Fruit fly (Drosophila melanogaster) whole organism, embryonic: ENCODE results near the gene CG18233.

Experiments used
- Atf3 ChIP-seq: fragments of 200-800 bp; sonication (Bioruptor generic); optimal IDR thresholded peaks from 3 replicates; lab custom pipeline; 2016; ENCODE audit warnings: missing biosample characterization, missing genetic modification characterization
- CG10274 ChIP-seq: fragments of 200-800 bp; sonication (Bioruptor generic); optimal IDR thresholded peaks from 3 replicates; lab custom pipeline; 2017; ENCODE audit warnings: missing biosample characterization, mild to moderate bottlenecking, missing genetic modification characterization
- CG10654 ChIP-seq: fragments of 200-800 bp; sonication (Bioruptor generic); optimal IDR thresholded peaks from 2 replicates; lab custom pipeline; 2016; ENCODE audit warnings: missing biosample characterization, missing genetic modification characterization
- CG10979 ChIP-seq: fragments of 200-800 bp; sonication (Bioruptor generic); optimal IDR thresholded peaks from 2 replicates; lab custom pipeline; 2018; ENCODE audit warnings: missing biosample characterization, mild to moderate bottlenecking, missing genetic modification characterization, moderate library complexity
- CG12769 ChIP-seq: fragments of 200-800 bp; sonication (Bioruptor generic); optimal IDR thresholded peaks from 2 replicates; lab custom pipeline; 2019; ENCODE audit warnings: missing biosample characterization, mild to moderate bottlenecking, missing genetic modification characterization, moderate library complexity
- CG13287 ChIP-seq: fragments of 200-800 bp; sonication (Bioruptor generic); IDR thresholded peaks from 2 replicates; pipeline ENCODE4 v1.3.6; 2022; ENCODE audit warnings: missing biosample characterization, missing genetic modification characterization; ENCODE audit not compliant: partially characterized antibody
- CG1647 ChIP-seq: fragments of 200-800 bp; sonication (Bioruptor generic); optimal IDR thresholded peaks from 3 replicates; lab custom pipeline; 2016; ENCODE audit warnings: missing biosample characterization, missing genetic modification characterization
- CG17328 ChIP-seq: fragments of 200-800 bp; sonication (Bioruptor generic); IDR thresholded peaks from 2 replicates; pipeline ENCODE4 v1.3.6; 2022; ENCODE audit warnings: missing biosample characterization, missing genetic modification characterization
- CG18599 ChIP-seq: fragments of 200-800 bp; sonication (Bioruptor generic); optimal IDR thresholded peaks from 3 replicates; lab custom pipeline; 2017; ENCODE audit warnings: missing biosample characterization, missing genetic modification characterization, mild to moderate bottlenecking, moderate library complexity, missing genetic modification reagents
- CG3281 ChIP-seq: fragments of 200-800 bp; sonication (Bioruptor generic); optimal IDR thresholded peaks from 3 replicates; lab custom pipeline; 2017; ENCODE audit warnings: missing biosample characterization, mild to moderate bottlenecking, missing genetic modification characterization
- CG3726 ChIP-seq: fragments of 200-800 bp; sonication (Bioruptor generic); IDR thresholded peaks from 3 replicates; pipeline ENCODE4, ENCODE4 v1.3.6; 2022; ENCODE audit warnings: missing biosample characterization, missing genetic modification characterization
- CG3847 ChIP-seq: fragments of 200-800 bp; sonication (Bioruptor generic); IDR thresholded peaks from 2 replicates; pipeline ENCODE4 v1.3.6; 2022; ENCODE audit warnings: missing biosample characterization, missing genetic modification characterization
- CG4360 ChIP-seq: fragments of 200-800 bp; sonication (Bioruptor generic); IDR thresholded peaks from 2 replicates; pipeline ENCODE4 v1.3.6; 2022; ENCODE audit warnings: missing biosample characterization, missing genetic modification characterization
- CG4424 ChIP-seq: fragments of 200-800 bp; sonication (Bioruptor generic); optimal IDR thresholded peaks from 3 replicates; lab custom pipeline; 2016; ENCODE audit warnings: missing biosample characterization, missing genetic modification characterization
- CG5180 ChIP-seq: fragments of 200-800 bp; sonication (Bioruptor generic); optimal IDR thresholded peaks from 3 replicates; lab custom pipeline; 2017; ENCODE audit warnings: missing biosample characterization, missing genetic modification characterization, mild to moderate bottlenecking, moderate library complexity, missing genetic modification reagents
- CG7839 ChIP-seq: fragments of 200-800 bp; sonication (Bioruptor generic); optimal IDR thresholded peaks from 3 replicates; lab custom pipeline; 2018; ENCODE audit warnings: missing biosample characterization, mild to moderate bottlenecking, missing genetic modification characterization, moderate library complexity
- CG8290 ChIP-seq, 3 experiments: fragments of 200-800 bp; sonication (Bioruptor generic); optimal IDR thresholded peaks; 2 replicates each; lab custom pipeline; 2016 to 2019; ENCODE audit warnings: missing biosample characterization in 3 of 3, missing genetic modification characterization in 3 of 3, mild to moderate bottlenecking in 2 of 3, moderate library complexity in 1 of 3
- CG8388 ChIP-seq: fragments of 200-800 bp; sonication (Bioruptor generic); optimal IDR thresholded peaks from 2 replicates; lab custom pipeline; 2019; ENCODE audit warnings: missing biosample characterization, mild to moderate bottlenecking, missing genetic modification characterization, moderate library complexity
- CG8765 ChIP-seq: fragments of 200-800 bp; sonication (Bioruptor generic); IDR thresholded peaks from 2 replicates; pipeline ENCODE4 v1.3.6; 2022; ENCODE audit warnings: missing biosample characterization, missing genetic modification characterization
- D19A ChIP-seq: fragments of 200-800 bp; optimal IDR thresholded peaks from 3 replicates; lab custom pipeline; 2019; ENCODE audit warnings: missing biosample characterization, mild to moderate bottlenecking, missing genetic modification characterization, moderate library complexity
- D19B ChIP-seq: fragments of 200-800 bp; sonication (Bioruptor generic); optimal IDR thresholded peaks from 2 replicates; lab custom pipeline; 2017; ENCODE audit warnings: missing biosample characterization, mild to moderate bottlenecking, missing genetic modification characterization
- Doc2 ChIP-seq: fragments of 200-800 bp; sonication (Bioruptor generic); IDR thresholded peaks from 2 replicates; pipeline ENCODE4 v1.3.6; 2022; ENCODE audit warnings: missing biosample characterization, missing genetic modification characterization
- Eip74EF ChIP-seq, 2 experiments: fragments of 200-800 bp in 1 of 2; fragments of >200 bp in 1 of 2; sonication (Bioruptor generic) in 1 of 2; optimal IDR thresholded peaks; 2 replicates each; lab custom pipeline; 2017 to 2019; ENCODE audit warnings: missing biosample characterization in 2 of 2, missing genetic modification characterization in 2 of 2, mild to moderate bottlenecking in 1 of 2, moderate library complexity in 1 of 2
- Ets65A ChIP-seq: fragments of 200-800 bp; sonication (Bioruptor generic); peaks from one replicate; lab custom pipeline; 2016; ENCODE audit warnings: missing biosample characterization, missing genetic modification characterization
- Hr51 ChIP-seq, 2 experiments: fragments of 200-800 bp; sonication (Bioruptor generic); optimal IDR thresholded peaks; 2 replicates in 1 of 2; 3 replicates in 1 of 2; lab custom pipeline; 2016 to 2018; ENCODE audit warnings: missing biosample characterization in 2 of 2, missing genetic modification characterization in 2 of 2, mild to moderate bottlenecking in 1 of 2, moderate library complexity in 1 of 2
- Jarid2 ChIP-seq: fragments of 200-800 bp; sonication (Bioruptor generic); optimal IDR thresholded peaks from 3 replicates; lab custom pipeline; 2017; ENCODE audit warnings: mild to moderate bottlenecking, missing biosample characterization, missing genetic modification reagents, missing genetic modification characterization
- MTF-1 ChIP-seq: fragments of 200-800 bp; sonication (Bioruptor generic); optimal IDR thresholded peaks from 2 replicates; lab custom pipeline; 2018; ENCODE audit warnings: missing biosample characterization, mild to moderate bottlenecking, missing genetic modification characterization, borderline replicate concordance
- Neu2 ChIP-seq: fragments of 200-800 bp; sonication (Bioruptor generic); optimal IDR thresholded peaks from 3 replicates; lab custom pipeline; 2016; ENCODE audit warnings: missing biosample characterization, missing genetic modification characterization, borderline replicate concordance
- Optix ChIP-seq: fragments of 200-800 bp; sonication (Bioruptor generic); IDR thresholded peaks from 3 replicates; pipeline ENCODE4 v1.3.6; 2022; ENCODE audit warnings: missing biosample characterization, missing genetic modification characterization
- Scr ChIP-seq: fragments of 200-800 bp; sonication (Bioruptor generic); IDR thresholded peaks from 2 replicates; pipeline ENCODE4 v1.3.6; 2022; ENCODE audit warnings: missing biosample characterization, missing genetic modification characterization; ENCODE audit not compliant: partially characterized antibody
- Sry-β ChIP-seq: fragments of 200-800 bp; sonication (Bioruptor generic); optimal IDR thresholded peaks from 2 replicates; lab custom pipeline; 2018; ENCODE audit warnings: missing biosample characterization, mild to moderate bottlenecking, missing genetic modification characterization, moderate library complexity
- Ssrp ChIP-seq: fragments of 200-800 bp; sonication (Bioruptor generic); optimal IDR thresholded peaks from 2 replicates; lab custom pipeline; 2018; ENCODE audit warnings: missing biosample characterization, mild to moderate bottlenecking, missing genetic modification characterization, moderate library complexity
- Vsx1 ChIP-seq: fragments of 200-800 bp; sonication (Bioruptor generic); optimal IDR thresholded peaks from 2 replicates; lab custom pipeline; 2017; ENCODE audit warnings: missing biosample characterization, mild to moderate bottlenecking, missing genetic modification characterization, missing genetic modification reagents
- ab ChIP-seq: fragments of 200-800 bp; sonication (Bioruptor generic); optimal IDR thresholded peaks from 2 replicates; lab custom pipeline; 2016; ENCODE audit warnings: missing biosample characterization, missing genetic modification characterization
- ash1 ChIP-seq: fragments of 200-800 bp; sonication (Bioruptor generic); optimal IDR thresholded peaks from 2 replicates; lab custom pipeline; 2018; ENCODE audit warnings: missing biosample characterization, mild to moderate bottlenecking, missing genetic modification characterization
- cwo ChIP-seq: fragments of 200-800 bp; sonication (Bioruptor generic); optimal IDR thresholded peaks from 3 replicates; lab custom pipeline; 2017; ENCODE audit warnings: missing biosample characterization, missing genetic modification characterization, mild to moderate bottlenecking, moderate library complexity, missing genetic modification reagents
- dati ChIP-seq: fragments of 200-800 bp; sonication (Bioruptor generic); IDR thresholded peaks from 2 replicates; pipeline ENCODE4 v1.3.6; 2022; ENCODE audit warnings: missing biosample characterization, missing genetic modification characterization
- dimm ChIP-seq: fragments of 200-800 bp; sonication (Bioruptor generic); IDR thresholded peaks from 2 replicates; pipeline ENCODE4 v1.3.6; 2022; ENCODE audit warnings: missing biosample characterization, missing genetic modification characterization
- exex ChIP-seq: fragments of 200-800 bp; sonication (Bioruptor generic); optimal IDR thresholded peaks from 4 replicates; lab custom pipeline; 2018; ENCODE audit warnings: missing biosample characterization, mild to moderate bottlenecking, missing genetic modification characterization, moderate library complexity
- ftz-f1 ChIP-seq: fragments of 200-800 bp; sonication (Bioruptor generic); optimal IDR thresholded peaks from 2 replicates; lab custom pipeline; 2016; ENCODE audit warnings: missing biosample characterization, missing genetic modification characterization
- gcm ChIP-seq: fragments of 200-800 bp; sonication (Bioruptor generic); optimal IDR thresholded peaks from 2 replicates; lab custom pipeline; 2019; ENCODE audit warnings: missing biosample characterization, mild to moderate bottlenecking, missing genetic modification characterization, moderate library complexity
- grau ChIP-seq: fragments of 200-800 bp; optimal IDR thresholded peaks from 3 replicates; lab custom pipeline; 2019; ENCODE audit warnings: missing biosample characterization, mild to moderate bottlenecking, missing genetic modification characterization, moderate library complexity
- h ChIP-seq: fragments of >200 bp; optimal IDR thresholded peaks from 2 replicates; lab custom pipeline; 2017
- lilli ChIP-seq: fragments of 200-800 bp; sonication (Bioruptor generic); optimal IDR thresholded peaks from 3 replicates; lab custom pipeline; 2016; ENCODE audit warnings: missing biosample characterization, missing genetic modification characterization
- onecut ChIP-seq: fragments of 200-800 bp; sonication (Bioruptor generic); IDR thresholded peaks from 2 replicates; pipeline ENCODE4 v1.3.6; 2022; ENCODE audit warnings: missing biosample characterization, missing genetic modification characterization
- p53 ChIP-seq: fragments of 200-800 bp; sonication (Bioruptor generic); optimal IDR thresholded peaks from 2 replicates; lab custom pipeline; 2016; ENCODE audit warnings: missing biosample characterization, missing genetic modification characterization
- repo ChIP-seq: fragments of 200-800 bp; sonication (Bioruptor generic); optimal IDR thresholded peaks from 2 replicates; lab custom pipeline; 2016; ENCODE audit warnings: missing biosample characterization, missing genetic modification characterization
- sug ChIP-seq: fragments of 200-800 bp; optimal IDR thresholded peaks from 2 replicates; lab custom pipeline; 2019; ENCODE audit warnings: missing biosample characterization, mild to moderate bottlenecking, missing genetic modification characterization, moderate library complexity
- unc-4 ChIP-seq: fragments of 200-800 bp; sonication (Bioruptor generic); IDR thresholded peaks from 2 replicates; pipeline ENCODE4 v1.3.6; 2022; ENCODE audit warnings: missing biosample characterization, missing genetic modification characterization; ENCODE audit not compliant: partially characterized antibody

The CG18233 gene

DNA sequence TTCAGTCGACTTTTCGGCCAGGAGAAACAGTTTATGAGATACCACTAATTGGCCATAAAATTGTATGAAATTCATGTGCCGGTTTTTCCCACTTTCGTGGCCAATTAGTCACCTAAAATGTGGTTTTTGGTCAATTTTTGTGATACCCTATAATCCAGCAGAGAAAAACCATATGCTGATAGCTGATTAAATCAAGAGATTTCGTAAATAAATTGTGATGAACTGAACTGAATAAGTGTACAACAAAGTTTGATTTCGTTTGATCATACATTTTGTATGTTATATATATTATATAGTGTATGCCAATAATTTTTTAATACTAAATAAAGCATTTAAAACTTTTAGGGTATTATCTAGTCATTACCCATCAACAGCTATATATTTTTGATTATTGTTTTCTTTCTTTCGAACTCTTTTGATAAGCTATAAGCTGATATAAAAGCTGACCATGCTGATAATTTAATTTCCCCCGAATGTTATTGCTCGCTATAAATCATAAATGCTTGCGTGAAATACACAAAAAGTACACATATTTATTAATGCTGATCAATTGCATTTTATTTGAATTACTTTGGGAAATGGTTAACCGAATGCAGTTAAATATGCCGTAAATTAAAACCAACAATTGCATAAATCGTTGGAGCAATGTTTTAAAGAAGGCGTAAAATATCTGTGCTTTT, 29.7 kb downstream of the CG18233 start (continued):
- TF ChIP-seq Sry-β (GFP tag; lab: Kevin White, UChicago) (no peak), CG17328 (GFP tag; lab: Robert Waterston, UW) (no peak), CG10979 (tag; lab: Kevin White, UChicago) (no peak), CG3281 (no peak), D19B (GFP tag; lab: Kevin White, UChicago) (peak; percentile 94), CG8388 (GFP tag; lab: Kevin White, UChicago) (no peak), CG1647 (GFP tag; lab: Kevin White, UChicago) (no peak), Optix (GFP tag; lab: Robert Waterston, UW) (no peak), CG4424 (GFP tag; lab: Kevin White, UChicago) (no peak), p53 (no peak), onecut (GFP tag; lab: Robert Waterston, UW) (no peak), CG10274 (GFP tag; lab: Kevin White, UChicago) (no peak), exex (peak; percentile 86), D19A (tag; lab: Kevin White, UChicago) (peak; percentile 54), ab (no peak), Hr51 (GFP tag; optimal IDR thresholded peaks at IDR 0.05; lab: Kevin White, UChicago) (peak in 1 of 2 experiments; percentile 17), Ssrp (tag; lab: Kevin White, UChicago) (no peak), sug (tag; lab: Kevin White, UChicago) (peak; percentile 44), CG12769 (no peak), ftz-f1 (GFP tag; lab: Kevin White, UChicago) (no peak), CG10654 (GFP tag; lab: Kevin White, UChicago) (no peak), CG3847 (GFP tag; lab: Robert Waterston, UW) (no peak), Eip74EF (GFP tag; optimal IDR thresholded peaks at IDR 0.05; lab: Kevin White, UChicago) (peak in 1 of 2 experiments; percentile 10), CG18599 (GFP tag; lab: Kevin White, UChicago) (peak; percentile 11), repo (no peak), CG8290 (GFP tag; optimal IDR thresholded peaks at IDR 0.05; lab: Kevin White, UChicago) (no peak), CG8290 (tag; optimal IDR thresholded peaks at IDR 0.05; lab: Kevin White, UChicago) (no peak), CG5180 (GFP tag; lab: Kevin White, UChicago) (no peak), Ets65A (no peak), grau (peak; percentile 32), CG8765 (no peak), MTF-1 (GFP tag; lab: Kevin White, UChicago) (no peak), dimm (GFP tag; lab: Robert Waterston, UW) (no peak), CG13287 (GFP tag; lab: Robert Waterston, UW) (no peak), CG3726 (GFP tag; lab: Robert Waterston, UW) (no peak), gcm (GFP tag; lab: Kevin White, UChicago) (no peak), dati (no peak), h (no peak), Neu2 (GFP tag; lab: Kevin White, UChicago) (peak; percentile 40), CG7839 (tag; lab: Kevin White, UChicago) (peak; percentile 3), Scr (no peak), Vsx1 (GFP tag; lab: Kevin White, UChicago) (peak; percentile 85), ash1 (no peak), Atf3 (no peak), unc-4 (GFP tag; lab: Robert Waterston, UW) (no peak), lilli (no peak), CG4360 (GFP tag; lab: Robert Waterston, UW) (no peak), cwo (GFP tag; lab: Kevin White, UChicago) (no peak), Jarid2 (no peak), Doc2 (no peak)
